Worm (Caenorhabditis elegans): ENCODE data around the gene Y71G10AR.4.

DNA sequence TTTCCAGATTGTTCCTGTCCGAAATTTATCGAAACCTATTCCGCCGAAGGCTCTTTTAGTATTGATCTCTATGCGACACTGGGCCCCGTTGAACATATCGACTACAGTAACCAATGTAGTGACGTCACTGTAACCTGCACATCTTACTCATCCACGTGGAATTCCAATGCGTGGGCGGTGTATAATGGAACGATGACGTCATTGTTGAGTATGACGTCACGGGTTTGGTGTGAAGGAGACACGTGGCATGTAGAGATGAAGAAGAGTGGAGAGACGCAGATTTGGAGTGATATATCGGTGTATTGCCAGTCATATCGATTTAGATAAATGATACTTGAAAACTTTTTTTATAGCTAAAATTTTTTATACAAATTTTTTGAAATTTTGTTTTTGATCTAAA lies 28.5 kb upstream of the Y71G10AR.4 start:
- TF ChIP-seq sptf-1 (tag; optimal IDR thresholded peaks at IDR 0.05) (no peak), lin-13 (GFP tag; optimal IDR thresholded peaks at IDR 0.05) (no peak), blmp-1 (tag; optimal IDR thresholded peaks at IDR 0.05) (no peak), aha-1 (tag; optimal IDR thresholded peaks at IDR 0.05) (no peak), nhr-47 (tag; optimal IDR thresholded peaks at IDR 0.05) (no peak), alr-1 (tag; optimal IDR thresholded peaks at IDR 0.05; ENCODE audit: borderline replicate concordance) (no peak), unc-30 (tag; optimal IDR thresholded peaks at IDR 0.05) (no peak), nhr-90 (tag; optimal IDR thresholded peaks at IDR 0.05; ENCODE audit: poor library complexity) (no peak), tbx-2 (tag; optimal IDR thresholded peaks at IDR 0.05) (no peak)

Data from whole organism, L1 larva.